Fruit fly (Drosophila melanogaster) whole organism: Measurements from ENCODE around the gene Gal.

ENCODE experiments used
- CG8478 ChIP-seq: fragments of >200 bp; optimal IDR thresholded peaks from 2 replicates; lab custom pipeline; 2018; ENCODE audit warnings: inconsistent platforms
- Dll ChIP-seq: fragments of >200 bp; optimal IDR thresholded peaks from 2 replicates; lab custom pipeline; 2017
- EcR ChIP-seq, 2 experiments: fragments of >200 bp; optimal IDR thresholded peaks; 2 replicates each; lab custom pipeline; 2017; ENCODE audit warnings: missing biosample characterization in 2 of 2, missing genetic modification characterization in 2 of 2, missing genetic modification reagents in 2 of 2
- pan ChIP-seq: fragments of >200 bp; optimal IDR thresholded peaks from 2 replicates; lab custom pipeline; 2017
- psq ChIP-seq: fragments of >200 bp; optimal IDR thresholded peaks from 2 replicates; lab custom pipeline; 2017
- usp ChIP-seq: fragments of >200 bp; optimal IDR thresholded peaks from 2 replicates; lab custom pipeline; 2017; ENCODE audit warnings: missing biosample characterization, missing genetic modification characterization, mixed read lengths

DNA sequence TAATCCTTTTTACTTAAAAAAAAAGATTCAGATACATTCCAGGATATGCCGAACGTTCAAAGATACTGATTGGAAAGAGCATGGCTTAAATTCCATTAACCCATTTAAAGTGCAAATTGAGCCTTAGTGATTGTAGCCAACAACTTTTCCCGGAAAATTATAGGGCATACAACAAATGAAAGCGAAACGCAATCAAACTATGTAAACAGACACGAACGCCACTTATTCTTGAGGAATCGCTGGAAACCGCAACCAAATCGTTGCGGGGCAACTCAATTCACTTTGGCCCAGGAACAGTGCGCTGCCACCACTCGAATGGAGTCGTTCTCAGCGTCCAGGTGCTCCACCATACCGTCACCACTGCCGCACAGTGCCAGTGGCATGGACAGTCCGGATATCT, 13.9 kb upstream of the Gal start, which contains the start of gene CG13996:
- TF ChIP-seq usp (GFP tag; lab: Kevin White, UChicago) (no peak), CG8478 (no peak), Dll (lab: Kevin White, UChicago) (no peak), psq (lab: Kevin White, UChicago) (no peak), pan (lab: Kevin White, UChicago) (no peak), EcR (GFP tag; optimal IDR thresholded peaks at IDR 0.05; lab: Kevin White, UChicago) (no peak)
